Worm (Caenorhabditis elegans): ENCODE results near the gene Y102A11A.3.

Y102A11A.3 gene

DNA sequence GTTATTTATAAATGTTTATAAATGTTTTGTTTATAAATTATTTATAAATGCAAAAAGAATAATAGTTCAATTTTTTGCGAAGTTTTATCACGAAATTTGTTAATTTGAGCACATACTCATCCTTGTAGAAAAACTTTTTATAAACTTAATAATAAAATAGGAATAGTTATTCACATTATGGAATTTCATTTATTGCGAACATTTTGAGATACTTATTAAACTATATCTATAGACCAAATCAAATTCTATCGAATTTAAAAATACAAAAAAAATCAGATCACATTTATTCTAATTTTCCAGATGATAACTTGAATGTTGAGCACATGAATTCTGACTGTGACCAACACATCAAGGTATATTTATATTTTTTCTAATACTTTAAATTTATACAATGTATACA is at the start of gene Y102A11A.3:
Y102A11A.3 (plus strand) TSS at position 301 of the 400 bp plus-strand sequence.
- no peak for TF ChIP-seq dao-5 (tag; optimal IDR thresholded peaks at IDR 0.05)
- TF ChIP-seq him-1 (tag; optimal IDR thresholded peaks at IDR 0.05): no peak

DNA sequence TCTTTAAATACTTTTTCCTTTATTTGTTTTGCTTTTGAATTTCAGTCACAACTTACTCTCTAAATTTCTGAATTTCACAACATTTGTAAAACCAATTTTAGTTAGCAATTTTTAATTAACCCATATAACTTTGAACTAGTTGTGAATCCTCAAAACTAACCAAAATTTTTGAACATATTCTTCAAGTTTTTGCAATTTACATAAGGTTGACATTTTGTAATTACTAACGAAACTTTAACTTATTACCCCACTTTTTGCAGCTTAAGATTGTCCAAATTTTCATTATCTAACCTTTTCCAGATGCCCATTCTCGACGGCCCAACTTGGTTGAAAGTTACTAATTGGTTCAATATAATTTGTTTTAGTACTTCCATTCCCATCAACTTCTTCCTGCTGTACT is 49.4 kb upstream of the Y102A11A.3 start, which contains the start of gene str-79:
str-79 (plus strand) TSS at position 301 of the 400 bp plus-strand sequence.
- TF ChIP-seq him-1 (tag; optimal IDR thresholded peaks at IDR 0.05): no peak
- no peak for TF ChIP-seq dao-5 (tag; optimal IDR thresholded peaks at IDR 0.05)
- no peak for TF ChIP-seq W03F9.2 (tag; optimal IDR thresholded peaks at IDR 0.05)

DNA sequence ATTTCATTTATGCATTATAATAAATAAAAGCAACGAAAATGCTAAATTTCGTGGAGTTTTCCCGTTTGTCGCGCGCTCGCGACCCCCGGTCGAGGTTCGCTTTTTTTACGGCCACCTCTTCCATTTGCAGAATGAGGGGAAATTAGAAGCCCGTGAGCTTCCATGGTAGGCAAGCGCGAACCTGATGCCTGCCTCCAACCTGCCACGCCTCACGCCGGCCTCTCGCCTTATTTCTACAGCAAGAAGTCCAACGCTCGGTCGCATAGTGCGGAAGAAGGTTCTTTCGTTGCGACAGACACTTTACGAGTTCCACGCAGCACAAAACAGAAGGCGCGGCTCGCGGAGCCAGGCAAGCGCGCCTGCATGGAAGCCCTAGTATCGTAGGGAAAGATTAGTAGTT is 47.3 kb upstream of the Y102A11A.3 start:
- no peak for TF ChIP-seq W03F9.2 (tag; optimal IDR thresholded peaks at IDR 0.05)
- no peak for TF ChIP-seq him-1 (tag; optimal IDR thresholded peaks at IDR 0.05)

DNA sequence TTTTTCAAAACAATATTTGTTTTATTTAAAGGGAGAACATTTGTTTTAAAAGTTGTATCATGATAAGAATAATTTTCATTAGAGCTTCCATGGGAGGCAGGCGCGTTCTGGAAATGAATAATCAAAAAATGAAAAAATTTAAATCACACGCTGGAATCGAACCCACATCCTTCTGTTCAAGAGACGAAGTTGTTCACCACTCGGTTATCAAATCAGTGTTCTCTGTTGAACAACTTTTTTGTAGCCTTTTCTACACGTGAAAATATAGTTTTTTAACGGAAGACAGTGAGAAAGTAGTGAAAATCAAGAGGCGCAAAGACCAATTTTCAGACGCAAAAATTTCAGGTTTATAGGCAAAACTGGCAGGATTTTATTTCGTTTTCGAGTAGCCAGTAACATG is 46.2 kb upstream of the Y102A11A.3 start:
- TF ChIP-seq dao-5 (tag; optimal IDR thresholded peaks at IDR 0.05): no peak
- TF ChIP-seq him-1 (tag; optimal IDR thresholded peaks at IDR 0.05): no peak
- TF ChIP-seq W03F9.2 (tag; optimal IDR thresholded peaks at IDR 0.05): no peak

DNA sequence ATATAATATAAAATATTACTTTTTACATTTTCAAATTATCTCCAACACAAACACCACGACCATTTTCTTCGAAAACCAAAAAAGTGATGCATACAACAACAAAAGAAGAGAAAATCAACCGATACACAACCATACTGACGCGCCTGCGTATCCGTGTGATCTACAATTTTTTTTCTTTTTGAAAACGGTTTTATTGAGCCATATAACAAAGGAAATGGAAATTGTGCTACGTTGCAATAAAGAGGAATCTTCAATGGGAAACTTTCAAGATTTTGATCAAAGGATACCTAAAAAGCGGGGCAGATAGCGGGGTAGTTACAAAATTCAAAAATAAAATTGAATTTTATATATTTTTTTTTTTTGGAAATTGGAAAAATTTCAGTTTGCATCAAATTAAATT is 44.2 kb upstream of the Y102A11A.3 start, which contains the start of gene F52D2.5:
F52D2.5 (minus strand) TSS at position 101 of the 400 bp plus-strand sequence.
- TF ChIP-seq him-1 (tag; optimal IDR thresholded peaks at IDR 0.05) (no peak), dao-5 (tag; optimal IDR thresholded peaks at IDR 0.05) (no peak), W03F9.2 (tag; optimal IDR thresholded peaks at IDR 0.05) (no peak)

DNA sequence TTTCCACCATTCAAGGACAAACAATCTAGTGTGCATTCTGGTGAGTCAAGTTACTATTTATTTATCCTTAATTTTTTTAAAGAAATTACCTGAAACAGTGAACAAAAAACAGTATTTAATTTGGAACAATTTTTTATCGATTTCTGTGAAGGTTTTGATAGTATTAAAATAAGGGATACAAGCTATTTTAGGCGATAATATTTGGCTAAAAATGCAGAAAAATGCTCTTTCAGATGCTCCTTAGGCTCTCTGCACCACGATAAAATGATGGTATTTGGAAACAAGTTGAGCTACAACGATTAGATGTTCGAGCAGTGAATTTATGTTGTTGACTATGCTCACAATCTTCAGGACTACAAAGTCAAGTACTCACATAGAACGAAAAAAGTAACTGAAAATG is 43.3 kb upstream of the Y102A11A.3 start, which contains the start of gene F52D2.6:
F52D2.6 (plus strand) TSS at position 301 of the 400 bp plus-strand sequence.
- no peak for TF ChIP-seq W03F9.2 (tag; optimal IDR thresholded peaks at IDR 0.05)
- TF ChIP-seq dao-5 (tag; optimal IDR thresholded peaks at IDR 0.05): no peak
- no peak for TF ChIP-seq him-1 (tag; optimal IDR thresholded peaks at IDR 0.05)

DNA sequence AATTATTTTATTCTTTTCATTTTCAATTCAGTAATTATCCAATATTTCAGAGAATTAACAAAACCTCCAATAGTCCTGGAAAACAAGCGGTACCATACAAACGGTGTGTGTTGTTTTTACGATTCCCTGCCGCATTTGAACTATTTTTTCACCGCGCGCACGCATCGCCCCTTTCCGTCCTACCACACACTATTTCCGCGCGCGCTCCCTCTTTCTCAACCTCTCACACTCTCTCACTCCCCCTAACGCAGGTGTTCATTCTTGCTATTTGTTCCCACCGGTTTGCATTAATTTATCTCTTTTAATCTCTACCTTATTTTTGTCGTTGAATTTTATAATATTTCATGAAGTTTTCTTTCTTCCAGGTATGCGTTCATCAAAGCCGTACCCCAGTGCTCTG is 41.2 kb upstream of the Y102A11A.3 start, which contains the start of gene F52D2.12:
F52D2.12 (plus strand) TSS at position 307 of the 400 bp plus-strand sequence.
- no peak for TF ChIP-seq dao-5 (tag; optimal IDR thresholded peaks at IDR 0.05)
- TF ChIP-seq him-1 (tag; optimal IDR thresholded peaks at IDR 0.05): no peak
- no peak for TF ChIP-seq W03F9.2 (tag; optimal IDR thresholded peaks at IDR 0.05)

DNA sequence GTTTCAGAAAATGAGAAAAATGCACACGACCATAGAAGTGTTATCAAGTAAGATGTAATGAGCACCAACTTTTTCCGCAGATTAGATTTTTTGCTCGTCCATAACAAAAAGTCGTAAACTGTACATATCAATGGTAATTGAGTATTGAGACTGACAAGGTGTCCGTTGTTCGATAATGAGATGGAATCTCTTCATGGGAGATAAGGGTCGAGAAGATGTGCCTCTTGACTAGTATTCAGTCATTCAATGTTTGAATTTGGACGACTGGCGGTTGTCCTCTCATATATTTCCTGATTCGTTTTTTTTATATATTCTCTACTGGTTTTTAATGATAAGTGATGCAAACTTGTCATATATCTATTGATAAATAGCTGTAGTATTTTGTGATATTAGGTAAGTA is 37.3 kb upstream of the Y102A11A.3 start:
- TF ChIP-seq him-1 (tag; optimal IDR thresholded peaks at IDR 0.05) (no peak), W03F9.2 (tag; optimal IDR thresholded peaks at IDR 0.05) (no peak), dao-5 (tag; optimal IDR thresholded peaks at IDR 0.05) (no peak)

DNA sequence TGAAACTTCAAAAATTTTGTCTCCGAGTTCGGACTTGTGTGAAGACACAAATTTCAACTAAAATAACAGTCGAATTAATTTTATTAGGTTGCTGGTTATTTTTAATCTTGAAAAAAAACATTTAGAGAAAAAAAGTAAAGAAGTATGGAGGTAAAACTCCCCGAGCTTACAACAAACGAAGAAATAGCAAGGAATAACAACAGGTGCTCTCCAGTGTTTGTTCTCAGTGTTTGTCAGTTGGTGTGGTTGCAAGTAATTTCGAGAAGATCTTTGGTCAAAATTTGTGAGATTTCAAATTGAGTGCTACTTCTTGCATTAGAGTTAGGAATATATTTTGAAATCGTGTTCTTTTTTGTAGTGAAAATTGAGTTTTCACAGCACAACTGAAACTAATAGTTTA is 34.1 kb upstream of the Y102A11A.3 start:
- TF ChIP-seq dao-5 (tag; optimal IDR thresholded peaks at IDR 0.05) (no peak), him-1 (tag; optimal IDR thresholded peaks at IDR 0.05) (no peak), W03F9.2 (tag; optimal IDR thresholded peaks at IDR 0.05) (no peak)

DNA sequence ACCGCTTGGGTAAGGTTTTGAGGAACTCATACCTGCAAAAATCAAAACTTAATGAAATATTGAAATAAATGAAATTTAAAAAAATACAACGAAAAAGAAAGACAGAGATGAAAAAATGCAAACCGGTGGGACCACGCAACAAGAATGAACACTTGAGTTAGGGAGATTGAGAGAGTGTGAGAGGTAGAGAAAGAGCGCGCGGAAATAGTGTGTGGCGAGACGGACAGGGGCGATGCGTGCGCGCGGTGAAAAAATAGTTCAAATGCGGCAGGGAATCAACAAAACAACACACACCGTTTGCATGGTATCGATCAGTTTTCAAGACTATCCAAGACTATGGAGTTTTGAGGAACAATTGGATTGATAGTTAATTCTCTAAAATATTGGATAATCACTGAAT is 29.4 kb upstream of the Y102A11A.3 start, which contains the start of gene meg-3:
meg-3 (minus strand) TSS at position 32 of the 400 bp plus-strand sequence.
- TF ChIP-seq dao-5 (tag; optimal IDR thresholded peaks at IDR 0.05) (no peak), him-1 (tag; optimal IDR thresholded peaks at IDR 0.05) (no peak), W03F9.2 (tag; optimal IDR thresholded peaks at IDR 0.05) (no peak)

DNA sequence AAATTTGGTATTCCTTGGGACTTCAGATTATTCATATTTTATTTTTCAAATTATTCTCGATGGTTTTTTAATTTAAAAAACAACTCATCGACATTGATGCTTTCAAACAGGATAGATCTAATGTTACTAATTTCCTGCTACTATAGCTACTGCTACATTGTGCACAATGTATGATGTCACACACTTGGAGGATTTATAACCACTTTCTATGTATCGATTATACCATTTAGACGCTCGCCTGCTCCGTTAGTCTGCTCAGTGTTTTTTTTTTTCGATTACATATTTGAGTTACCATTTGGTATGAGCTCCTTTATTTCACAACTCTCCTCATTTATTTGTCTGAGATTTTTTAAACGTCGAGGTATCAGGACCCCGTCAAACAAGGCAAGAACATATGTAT is 28.5 kb upstream of the Y102A11A.3 start, which contains the start of gene Y40A1A.2:
Y40A1A.2 (plus strand) TSS at position 301 of the 400 bp plus-strand sequence.
- TF ChIP-seq him-1 (tag; optimal IDR thresholded peaks at IDR 0.05) (no peak), dao-5 (tag; optimal IDR thresholded peaks at IDR 0.05) (no peak), W03F9.2 (tag; optimal IDR thresholded peaks at IDR 0.05) (no peak)

DNA sequence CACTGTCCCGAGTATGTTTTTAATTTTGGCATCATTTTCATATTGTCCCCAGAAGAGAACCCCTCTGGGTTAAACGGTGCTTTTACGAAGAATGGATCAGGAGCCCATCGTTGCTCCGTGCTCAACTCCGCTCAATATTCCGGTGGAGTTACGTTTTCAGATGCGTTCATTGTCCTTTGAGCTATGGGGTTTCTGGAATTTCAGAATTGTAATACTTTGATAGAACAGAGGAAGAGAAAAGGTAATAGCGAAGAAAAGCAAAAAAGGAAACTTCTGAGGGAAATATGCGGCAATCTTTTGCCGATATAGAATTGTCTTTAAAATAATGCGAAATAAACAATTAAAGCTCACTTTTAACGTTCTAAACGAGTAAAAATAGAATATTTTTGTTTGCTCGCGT is 21.0 kb upstream of the Y102A11A.3 start, which contains the start of gene Y40A1A.3:
Y40A1A.3 (minus strand) TSS at position 101 of the 400 bp plus-strand sequence.
- TF ChIP-seq him-1 (tag; optimal IDR thresholded peaks at IDR 0.05) (no peak), W03F9.2 (tag; optimal IDR thresholded peaks at IDR 0.05) (no peak), dao-5 (tag; optimal IDR thresholded peaks at IDR 0.05) (no peak)

DNA sequence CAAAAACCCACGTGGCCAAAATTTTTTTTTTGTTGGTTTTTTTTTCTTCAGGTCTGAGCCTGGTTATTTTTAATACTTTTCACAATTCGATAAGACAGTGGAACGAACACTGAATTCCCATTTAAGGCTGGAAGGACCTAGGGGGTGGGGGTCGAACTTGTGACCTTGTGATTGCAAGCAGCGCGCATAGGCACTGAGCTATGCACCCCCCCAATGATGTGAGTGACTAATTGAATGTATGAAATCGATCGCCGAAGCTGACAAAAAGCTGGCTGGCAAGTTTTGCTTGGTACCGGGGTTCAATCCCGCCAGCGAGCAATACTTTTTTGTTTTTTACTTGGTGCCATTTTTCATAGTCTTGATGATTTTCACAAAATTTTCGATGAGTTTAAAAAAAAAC is 20.1 kb upstream of the Y102A11A.3 start:
- TF ChIP-seq W03F9.2 (tag; optimal IDR thresholded peaks at IDR 0.05) (no peak), him-1 (tag; optimal IDR thresholded peaks at IDR 0.05) (no peak), dao-5 (tag; optimal IDR thresholded peaks at IDR 0.05) (no peak)

DNA sequence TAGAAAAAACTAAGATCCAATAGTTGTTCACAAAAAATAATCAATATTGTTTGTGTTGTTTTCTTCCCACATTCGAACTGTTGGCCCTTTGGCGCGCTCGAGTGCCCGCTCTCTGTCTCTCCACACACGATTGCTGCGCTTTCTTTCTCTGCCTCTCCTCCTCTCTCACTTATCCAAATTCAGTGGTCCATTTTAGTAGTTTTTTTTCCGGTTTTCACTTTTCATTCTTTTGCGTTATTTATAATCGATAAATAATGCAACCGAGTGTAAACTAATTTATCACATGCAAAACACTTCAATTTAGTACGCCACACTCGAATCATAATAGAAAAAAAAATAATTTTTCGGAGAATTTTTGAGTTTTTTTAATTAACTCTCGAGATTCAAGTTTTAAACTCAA is 18.4 kb upstream of the Y102A11A.3 start:
- no peak for TF ChIP-seq W03F9.2 (tag; optimal IDR thresholded peaks at IDR 0.05)
- no peak for TF ChIP-seq him-1 (tag; optimal IDR thresholded peaks at IDR 0.05)
- TF ChIP-seq dao-5 (tag; optimal IDR thresholded peaks at IDR 0.05): no peak
